Fruit fly (Drosophila melanogaster) whole organism, embryonic: ENCODE results near the gene CG33490.
A peak's percentile ranks its signal among the peaks of the same experiment; 100 is the strongest.

Source experiments
- Atf-2 ChIP-seq: fragments of 200-800 bp; sonication (Bioruptor generic); optimal IDR thresholded peaks from 2 replicates; lab custom pipeline; 2016; ENCODE audit warnings: missing biosample characterization, missing genetic modification characterization
- BtbVII ChIP-seq: fragments of 200-800 bp; sonication (Bioruptor generic); optimal IDR thresholded peaks from 3 replicates; lab custom pipeline; 2017; ENCODE audit warnings: missing biosample characterization, mild to moderate bottlenecking, missing genetic modification characterization
- Bteb2 ChIP-seq: fragments of 200-800 bp; sonication (Bioruptor generic); optimal IDR thresholded peaks from 2 replicates; lab custom pipeline; 2016; ENCODE audit warnings: missing biosample characterization, missing genetic modification characterization
- CG10366 ChIP-seq: fragments of 200-800 bp; sonication (Bioruptor generic); IDR thresholded peaks from 2 replicates; pipeline ENCODE4 v1.3.6; 2022; ENCODE audit warnings: missing biosample characterization, missing genetic modification characterization
- CG10654 ChIP-seq: fragments of 200-800 bp; sonication (Bioruptor generic); optimal IDR thresholded peaks from 2 replicates; lab custom pipeline; 2016; ENCODE audit warnings: missing biosample characterization, missing genetic modification characterization
- CG11093 ChIP-seq: fragments of 200-800 bp; sonication (Bioruptor generic); IDR thresholded peaks from 3 replicates; pipeline ENCODE4 v1.3.6; 2022; ENCODE audit warnings: missing biosample characterization, missing genetic modification characterization
- CG1233 ChIP-seq: fragments of 200-800 bp; sonication (Bioruptor generic); optimal IDR thresholded peaks from 4 replicates; lab custom pipeline; 2018; ENCODE audit warnings: missing biosample characterization, mild to moderate bottlenecking, missing genetic modification characterization
- CG12391 ChIP-seq: fragments of 200-800 bp; sonication (Bioruptor generic); optimal IDR thresholded peaks from 3 replicates; lab custom pipeline; 2018; ENCODE audit warnings: missing biosample characterization, mild to moderate bottlenecking, missing genetic modification characterization, moderate library complexity
- CG12659 ChIP-seq: fragments of 200-800 bp; sonication (Bioruptor generic); optimal IDR thresholded peaks from 3 replicates; lab custom pipeline; 2017; ENCODE audit warnings: mild to moderate bottlenecking, missing biosample characterization, missing genetic modification reagents, missing genetic modification characterization
- CG12744 ChIP-seq: fragments of 200-800 bp; sonication (Bioruptor generic); optimal IDR thresholded peaks from 2 replicates; lab custom pipeline; 2016; ENCODE audit warnings: missing biosample characterization, missing genetic modification characterization
- CG13624 ChIP-seq: fragments of 200-800 bp; sonication (Bioruptor generic); optimal IDR thresholded peaks from 2 replicates; lab custom pipeline; 2016; ENCODE audit warnings: missing biosample characterization, missing genetic modification characterization
- CG13775 ChIP-seq: fragments of 200-800 bp; sonication (Bioruptor generic); optimal IDR thresholded peaks from 3 replicates; lab custom pipeline; 2017; ENCODE audit warnings: missing biosample characterization, mild to moderate bottlenecking, missing genetic modification characterization
- CG1529 ChIP-seq: fragments of 200-800 bp; sonication (Bioruptor generic); optimal IDR thresholded peaks from 3 replicates; lab custom pipeline; 2018; ENCODE audit warnings: missing biosample characterization, missing genetic modification characterization
- CG15479 ChIP-seq: fragments of 200-800 bp; sonication (Bioruptor generic); optimal IDR thresholded peaks from 3 replicates; lab custom pipeline; 2019; ENCODE audit warnings: missing biosample characterization, mild to moderate bottlenecking, missing genetic modification characterization, moderate library complexity
- CG17328 ChIP-seq: fragments of 200-800 bp; sonication (Bioruptor generic); IDR thresholded peaks from 2 replicates; pipeline ENCODE4 v1.3.6; 2022; ENCODE audit warnings: missing biosample characterization, missing genetic modification characterization
- CG17359 ChIP-seq: fragments of 200-800 bp; sonication (Bioruptor generic); optimal IDR thresholded peaks from 3 replicates; lab custom pipeline; 2018; ENCODE audit warnings: missing biosample characterization, mild to moderate bottlenecking, missing genetic modification characterization, moderate library complexity
- CG18011 ChIP-seq: fragments of 200-800 bp; sonication (Bioruptor generic); optimal IDR thresholded peaks from 2 replicates; lab custom pipeline; 2017; ENCODE audit warnings: missing biosample characterization, missing genetic modification characterization, mild to moderate bottlenecking, moderate library complexity, missing genotype
- CG2116 ChIP-seq: fragments of 200-800 bp; sonication (Bioruptor generic); optimal IDR thresholded peaks from 3 replicates; lab custom pipeline; 2018; ENCODE audit warnings: missing biosample characterization, mild to moderate bottlenecking, missing genetic modification characterization
- CG30403 ChIP-seq: fragments of 200-800 bp; sonication (Bioruptor generic); optimal IDR thresholded peaks from 3 replicates; lab custom pipeline; 2016; ENCODE audit warnings: missing biosample characterization, missing genetic modification characterization
- CG3065 ChIP-seq: fragments of 200-800 bp; sonication (Bioruptor generic); optimal IDR thresholded peaks from 2 replicates; lab custom pipeline; 2016; ENCODE audit warnings: missing biosample characterization, missing genetic modification characterization
- CG3726 ChIP-seq: fragments of 200-800 bp; sonication (Bioruptor generic); IDR thresholded peaks from 3 replicates; pipeline ENCODE4, ENCODE4 v1.3.6; 2022; ENCODE audit warnings: missing biosample characterization, missing genetic modification characterization
- CG3847 ChIP-seq: fragments of 200-800 bp; sonication (Bioruptor generic); IDR thresholded peaks from 2 replicates; pipeline ENCODE4 v1.3.6; 2022; ENCODE audit warnings: missing biosample characterization, missing genetic modification characterization
- CG8924 ChIP-seq: fragments of 200-800 bp; optimal IDR thresholded peaks from 3 replicates; lab custom pipeline; 2019; ENCODE audit warnings: missing biosample characterization, mild to moderate bottlenecking, missing genetic modification characterization, moderate library complexity
- D19A ChIP-seq: fragments of 200-800 bp; optimal IDR thresholded peaks from 3 replicates; lab custom pipeline; 2019; ENCODE audit warnings: missing biosample characterization, mild to moderate bottlenecking, missing genetic modification characterization, moderate library complexity
- Dek ChIP-seq: fragments of 200-800 bp; sonication (Bioruptor generic); optimal IDR thresholded peaks from 3 replicates; lab custom pipeline; 2019; ENCODE audit warnings: missing biosample characterization, mild to moderate bottlenecking, missing genetic modification characterization, moderate library complexity
- Eip74EF ChIP-seq, 2 experiments: fragments of 200-800 bp in 1 of 2; fragments of >200 bp in 1 of 2; sonication (Bioruptor generic) in 1 of 2; optimal IDR thresholded peaks; 2 replicates each; lab custom pipeline; 2017 to 2019; ENCODE audit warnings: missing biosample characterization in 2 of 2, missing genetic modification characterization in 2 of 2, mild to moderate bottlenecking in 1 of 2, moderate library complexity in 1 of 2
- Hr78 ChIP-seq, 2 experiments: fragments of 200-800 bp in 1 of 2; fragments of >200 bp in 1 of 2; sonication (Bioruptor generic) in 1 of 2; optimal IDR thresholded peaks; 2 replicates each; lab custom pipeline; 2017 to 2019; ENCODE audit warnings: missing biosample characterization in 2 of 2, missing genetic modification characterization in 2 of 2, mild to moderate bottlenecking in 1 of 2, moderate library complexity in 1 of 2
- Nf-YB ChIP-seq: fragments of 200-800 bp; sonication (Bioruptor generic); optimal IDR thresholded peaks from 3 replicates; lab custom pipeline; 2019; ENCODE audit warnings: missing biosample characterization, mild to moderate bottlenecking, missing genetic modification characterization, moderate library complexity
- Oaz ChIP-seq: fragments of 200-800 bp; sonication (Bioruptor generic); IDR thresholded peaks from 2 replicates; pipeline ENCODE4 v1.3.6; 2022; ENCODE audit warnings: missing biosample characterization, missing genetic modification characterization
- Optix ChIP-seq: fragments of 200-800 bp; sonication (Bioruptor generic); IDR thresholded peaks from 3 replicates; pipeline ENCODE4 v1.3.6; 2022; ENCODE audit warnings: missing biosample characterization, missing genetic modification characterization
- Sox100B ChIP-seq: fragments of 200-800 bp; sonication (Bioruptor generic); optimal IDR thresholded peaks from 3 replicates; lab custom pipeline; 2018; ENCODE audit warnings: missing biosample characterization, mild to moderate bottlenecking, missing genetic modification characterization
- Vsx1 ChIP-seq: fragments of 200-800 bp; sonication (Bioruptor generic); optimal IDR thresholded peaks from 2 replicates; lab custom pipeline; 2017; ENCODE audit warnings: missing biosample characterization, mild to moderate bottlenecking, missing genetic modification characterization, missing genetic modification reagents
- Xbp1 ChIP-seq: fragments of 200-800 bp; sonication (Bioruptor generic); optimal IDR thresholded peaks from 3 replicates; lab custom pipeline; 2016; ENCODE audit warnings: missing biosample characterization, mild to moderate bottlenecking, missing genetic modification characterization
- al ChIP-seq: fragments of 200-800 bp; sonication (Bioruptor generic); IDR thresholded peaks from 2 replicates; pipeline ENCODE4 v1.3.6; 2022; ENCODE audit warnings: missing biosample characterization, missing genetic modification characterization
- aop ChIP-seq: fragments of 200-800 bp; sonication (Bioruptor generic); IDR thresholded peaks from 2 replicates; pipeline ENCODE4 v1.3.6; 2022; ENCODE audit warnings: missing biosample characterization, missing genetic modification characterization
- ara ChIP-seq: fragments of 200-800 bp; sonication (Bioruptor generic); IDR thresholded peaks from 2 replicates; pipeline ENCODE4 v1.3.6; 2022; ENCODE audit warnings: missing biosample characterization, missing genetic modification characterization
- bab2 ChIP-seq: fragments of 200-800 bp; sonication (Bioruptor generic); optimal IDR thresholded peaks from 2 replicates; lab custom pipeline; 2016; ENCODE audit warnings: missing biosample characterization, missing genetic modification characterization
- cg ChIP-seq: fragments of 200-800 bp; sonication (Bioruptor generic); optimal IDR thresholded peaks from 3 replicates; lab custom pipeline; 2019; ENCODE audit warnings: missing biosample characterization, mild to moderate bottlenecking, missing genetic modification characterization, moderate library complexity
- grau ChIP-seq: fragments of 200-800 bp; optimal IDR thresholded peaks from 3 replicates; lab custom pipeline; 2019; ENCODE audit warnings: missing biosample characterization, mild to moderate bottlenecking, missing genetic modification characterization, moderate library complexity
- jigr1 ChIP-seq: fragments of 200-800 bp; sonication (Bioruptor generic); IDR thresholded peaks from 3 replicates; pipeline ENCODE4 v1.3.6; 2022; ENCODE audit warnings: missing biosample characterization, missing genetic modification characterization
- mirr ChIP-seq: fragments of 200-800 bp; sonication (Bioruptor generic); optimal IDR thresholded peaks from 3 replicates; lab custom pipeline; 2018; ENCODE audit warnings: missing biosample characterization, mild to moderate bottlenecking, missing genetic modification characterization
- prd ChIP-seq, 3 experiments: fragments of >200 bp in 2 of 3; fragments of 200-800 bp in 1 of 3; sonication (Bioruptor generic) in 1 of 3; optimal IDR thresholded peaks in 2 of 3; IDR thresholded peaks in 1 of 3; 2 replicates in 2 of 3; 3 replicates in 1 of 3; pipeline versions ENCODE4 v1.3.6 to Lab custom; 2017 to 2022; ENCODE audit warnings: missing biosample characterization in 1 of 3, missing genetic modification characterization in 1 of 3
- slou ChIP-seq: fragments of 200-800 bp; sonication (Bioruptor generic); optimal IDR thresholded peaks from 3 replicates; lab custom pipeline; 2016; ENCODE audit warnings: missing biosample characterization, missing genetic modification characterization
- sr ChIP-seq: fragments of 200-800 bp; sonication (Bioruptor generic); IDR thresholded peaks from 3 replicates; pipeline ENCODE4 v1.3.6; 2022; ENCODE audit warnings: missing biosample characterization, missing genetic modification characterization
- tio ChIP-seq: fragments of 200-800 bp; sonication (Bioruptor generic); optimal IDR thresholded peaks from 2 replicates; lab custom pipeline; 2017; ENCODE audit warnings: missing biosample characterization, missing genetic modification characterization, inconsistent platforms
- ttk ChIP-seq: fragments of 200-800 bp; sonication (Bioruptor generic); IDR thresholded peaks from 2 replicates; pipeline ENCODE4 v2.1.2; 2022; ENCODE audit warnings: missing biosample characterization, missing genetic modification characterization
- vvl ChIP-seq: fragments of 200-800 bp; sonication (Bioruptor generic); IDR thresholded peaks from 2 replicates; pipeline ENCODE4 v1.3.6; 2022; ENCODE audit warnings: missing biosample characterization, missing genetic modification characterization
- zfh1 ChIP-seq: fragments of 200-800 bp; sonication (Bioruptor generic); IDR thresholded peaks from 3 replicates; pipeline ENCODE4 v1.3.6; 2022; ENCODE audit warnings: missing biosample characterization, missing genetic modification characterization

CG33490 gene

dm6 chr3L:11587720-11588580 is 13.5 kb upstream of the CG33490 start, which contains the start of gene rt (continued):
- TF ChIP-seq Vsx1 (GFP tag; lab: Kevin White, UChicago) (no peak), CG10366 (GFP tag; lab: Robert Waterston, UW) (0 out of 2 replicates have a peak, but pooled peaks have one; percentile 16), CG12659 (GFP tag; lab: Kevin White, UChicago) (peak; percentile 32), CG3847 (GFP tag; lab: Robert Waterston, UW) (peak; percentile 36; the same call in 1 of the 2 replicates), Atf-2 (GFP tag; lab: Kevin White, UChicago) (peak; percentile 16), BtbVII (GFP tag; lab: Kevin White, UChicago) (no peak), Nf-YB (GFP tag; lab: Kevin White, UChicago) (peak; percentile 29), CG3065 (GFP tag; lab: Kevin White, UChicago) (no peak), ara (GFP tag; lab: Robert Waterston, UW) (peak; percentile 68), mirr (GFP tag; lab: Kevin White, UChicago) (no peak), Dek (no peak), CG30403 (peak; percentile 58), CG13775 (GFP tag; lab: Kevin White, UChicago) (peak; percentile 53), CG17328 (GFP tag; lab: Robert Waterston, UW) (peak; percentile 65), jigr1 (GFP tag; lab: Robert Waterston, UW) (peak; percentile 49; the same call in 1 of the 3 replicates), ttk (no peak), CG3726 (GFP tag; lab: Robert Waterston, UW) (0 out of 3 replicates have a peak, but pooled peaks have one; percentile 19), prd (optimal IDR thresholded peaks at IDR 0.05; lab: Kevin White, UChicago) (no peak), prd (GFP tag; IDR thresholded peaks at IDR 0.05; lab: Robert Waterston, UW) (peak; percentile 61; the same call in 2 of the 3 replicates), grau (tag; lab: Kevin White, UChicago) (peak; percentile 62), CG12391 (peak; percentile 59), sr (no peak), CG13624 (GFP tag; lab: Kevin White, UChicago) (peak; percentile 26), CG1233 (GFP tag; lab: Kevin White, UChicago) (peak; percentile 22), Sox100B (GFP tag; lab: Kevin White, UChicago) (peak; percentile 69), CG8924 (peak; percentile 28), Eip74EF (GFP tag; optimal IDR thresholded peaks at IDR 0.05; lab: Kevin White, UChicago) (peak in 1 of 2 experiments; percentile 11), CG1529 (GFP tag; lab: Kevin White, UChicago) (peak; percentile 56), CG18011 (GFP tag; lab: Kevin White, UChicago) (no peak), Hr78 (GFP tag; optimal IDR thresholded peaks at IDR 0.05; lab: Kevin White, UChicago) (no peak), Oaz (GFP tag; lab: Robert Waterston, UW) (no peak), CG17359 (tag; lab: Kevin White, UChicago) (peak; percentile 31), CG15479 (no peak), zfh1 (peak; percentile 67), aop (GFP tag; lab: Robert Waterston, UW) (peak; percentile 37; the same call in 1 of the 2 replicates), Xbp1 (GFP tag; lab: Kevin White, UChicago) (peak; percentile 52), D19A (tag; lab: Kevin White, UChicago) (peak; percentile 58), Bteb2 (GFP tag; lab: Kevin White, UChicago) (no peak), CG2116 (GFP tag; lab: Kevin White, UChicago) (peak; percentile 0), bab2 (GFP tag; lab: Kevin White, UChicago) (peak; percentile 14), CG11093 (GFP tag; lab: Robert Waterston, UW) (peak; percentile 71; the same call in 2 of the 3 replicates), CG12744 (GFP tag; lab: Kevin White, UChicago) (no peak), Optix (GFP tag; lab: Robert Waterston, UW) (no peak), al (GFP tag; lab: Robert Waterston, UW) (peak; percentile 38; the same call in 1 of the 2 replicates), cg (GFP tag; lab: Kevin White, UChicago) (no peak), slou (no peak), tio (peak; percentile 42), CG10654 (GFP tag; lab: Kevin White, UChicago) (peak; percentile 4), vvl (GFP tag; lab: Robert Waterston, UW) (no peak)
